Fruit fly (Drosophila melanogaster): ENCODE measurements around the gene CG7382.
A peak's percentile ranks its signal among the peaks of the same experiment; 100 is the strongest.

dm6 chr2L:5520757-5521156 lies 1.1 kb upstream of the CG7382 start:
- TF ChIP-seq dmrt93B (GFP tag; optimal IDR thresholded peaks at IDR 0.05), result no peak
- no peak for TF ChIP-seq fru (GFP tag; optimal IDR thresholded peaks at IDR 0.05)
- no peak for TF ChIP-seq lola (GFP tag; optimal IDR thresholded peaks at IDR 0.05)
- TF ChIP-seq Rel (GFP tag; optimal IDR thresholded peaks at IDR 0.05), result no peak
- no peak for TF ChIP-seq Rel (tag; optimal IDR thresholded peaks at IDR 0.05)
- TF ChIP-seq rgr (GFP tag; optimal IDR thresholded peaks at IDR 0.05), result peak; percentile 7
- no peak for TF ChIP-seq N (GFP tag; optimal IDR thresholded peaks at IDR 0.05)
- no peak for TF ChIP-seq h (GFP tag; optimal IDR thresholded peaks at IDR 0.05)
- no peak for TF ChIP-seq Hr78 (GFP tag; optimal IDR thresholded peaks at IDR 0.05)
- TF ChIP-seq CrebA (GFP tag; optimal IDR thresholded peaks at IDR 0.05; ENCODE audit: borderline replicate concordance), result no peak
- no peak for TF ChIP-seq ey (GFP tag; optimal IDR thresholded peaks at IDR 0.05)
- TF ChIP-seq CG32264 (GFP tag; optimal IDR thresholded peaks at IDR 0.05), result no peak
- TF ChIP-seq Dfd (GFP tag; optimal IDR thresholded peaks at IDR 0.05), result no peak
- TF ChIP-seq dl (GFP tag; optimal IDR thresholded peaks at IDR 0.05; ENCODE audit: insufficient read depth in 1 of 2, partially characterized antibody in 2 of 2), result no peak

Measured in whole organism, wandering third instar larva.